Worm (Caenorhabditis elegans) whole organism, L3 larva: ENCODE results near the gene vha-8.

Source experiments
- R02D3.7 ChIP-seq: fragments of 150-350 bp; optimal IDR thresholded peaks from 2 replicates; lab custom pipeline; 2014; ENCODE audit warnings: missing biosample characterization, missing genetic modification characterization
- ama-1 ChIP-seq: fragments of 150-350 bp; optimal IDR thresholded peaks from 2 replicates; lab custom pipeline; 2018
- ceh-82 ChIP-seq: fragments of 150-350 bp; optimal IDR thresholded peaks from 2 replicates; lab custom pipeline; 2014; ENCODE audit warnings: missing biosample characterization, missing genetic modification characterization
- ceh-9 ChIP-seq: sonication (generic microtip); optimal IDR thresholded peaks from 2 replicates; lab custom pipeline; 2018; ENCODE audit warnings: missing biosample characterization, missing genetic modification characterization
- nhr-25 ChIP-seq: sonication (generic microtip); optimal IDR thresholded peaks from 2 replicates; lab custom pipeline; 2017; ENCODE audit warnings: missing biosample characterization, missing genetic modification characterization
- snpc-4 ChIP-seq: fragments of 150-350 bp; optimal IDR thresholded peaks from 2 replicates; lab custom pipeline; 2014; ENCODE audit warnings: missing biosample characterization, missing genetic modification characterization
- tbx-2 ChIP-seq: sonication (generic microtip); optimal IDR thresholded peaks from 2 replicates; lab custom pipeline; 2016; ENCODE audit warnings: mild to moderate bottlenecking, missing genetic modification characterization, missing compliant biosample characterization
- unc-62 ChIP-seq: fragments of 150-350 bp; sonication (generic microtip); optimal IDR thresholded peaks from 4 replicates; lab custom pipeline; 2014; ENCODE audit warnings: missing biosample characterization, missing genetic modification reagents, missing genetic modification characterization

DNA sequence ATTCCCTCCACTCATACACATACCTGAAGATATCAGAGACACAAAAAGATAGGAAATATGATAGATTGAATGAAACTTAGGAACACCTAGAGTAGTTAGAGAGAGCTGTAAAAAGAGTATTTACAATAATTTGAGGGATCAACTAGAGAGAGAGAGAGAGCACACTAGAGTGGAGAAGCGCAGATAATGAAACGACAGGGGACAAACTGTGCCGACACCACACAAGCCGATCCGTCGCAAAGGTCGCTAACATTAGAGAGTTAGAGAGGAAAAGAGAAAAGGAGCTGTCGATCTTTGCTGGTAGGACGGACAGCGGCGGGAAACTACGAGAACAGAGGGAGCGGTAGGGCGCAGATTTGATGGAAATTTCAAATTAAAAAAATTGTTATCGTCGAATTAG, 5.7 kb upstream of the vha-8 start, which contains the start of gene dyci-1:
- TF ChIP-seq R02D3.7 (tag; lab: Kevin White, UChicago) (no peak), ceh-9 (tag; lab: Kevin White, UChicago) (no peak), snpc-4 (tag; lab: Kevin White, UChicago) (peak; percentile 13), ceh-82 (tag; lab: Kevin White, UChicago) (no peak), unc-62 (GFP tag; lab: Kevin White, UChicago) (no peak), tbx-2 (tag; lab: Kevin White, UChicago) (no peak), ama-1 (lab: Kevin White, UChicago) (no peak), nhr-25 (tag; lab: Kevin White, UChicago) (peak; percentile 30)
